Fruit fly (Drosophila melanogaster): ENCODE data around the gene Uch.

DNA sequence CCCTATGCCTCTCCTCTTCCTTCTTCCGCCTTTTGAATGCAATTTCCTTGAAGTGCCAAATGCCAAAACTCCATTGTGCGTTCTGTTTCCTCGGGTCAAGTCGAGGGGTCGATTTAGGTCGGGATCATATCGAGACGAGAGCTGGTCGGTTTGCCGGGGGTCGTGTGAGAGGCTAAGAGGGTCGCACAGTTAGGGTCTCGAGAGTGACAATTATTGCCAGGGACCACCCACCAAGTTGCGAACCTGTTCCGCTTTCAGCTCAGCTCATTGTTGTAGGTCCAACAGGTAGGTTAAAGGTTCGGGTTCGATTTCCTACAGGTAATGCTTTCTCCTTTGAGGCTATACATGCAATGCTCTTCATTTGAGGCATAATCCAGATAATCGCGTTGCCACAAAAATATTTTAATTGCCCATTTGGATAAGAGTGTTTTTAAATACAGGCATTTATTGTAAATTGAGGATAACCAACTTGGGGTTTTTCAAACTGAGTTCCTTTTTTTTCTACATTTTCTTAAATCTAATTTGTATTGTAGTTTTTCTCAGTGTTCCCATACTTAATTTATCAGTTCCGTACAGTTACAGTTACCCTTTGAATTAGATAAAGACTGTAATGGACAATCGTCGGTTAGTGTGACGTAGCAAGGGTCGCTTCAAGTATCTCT, 41.4 kb downstream of the Uch start:
- TF ChIP-seq Crg-1 (GFP tag; optimal IDR thresholded peaks at IDR 0.05) (no peak), CG12768 (GFP tag; optimal IDR thresholded peaks at IDR 0.05) (no peak), CG33017 (tag; optimal IDR thresholded peaks at IDR 0.05) (no peak), CG7101 (tag; optimal IDR thresholded peaks at IDR 0.05) (no peak), CG11617 (GFP tag; optimal IDR thresholded peaks at IDR 0.05) (no peak), pad (GFP tag; optimal IDR thresholded peaks at IDR 0.05) (no peak), CG5204 (GFP tag; optimal IDR thresholded peaks at IDR 0.05) (no peak), CG1620 (GFP tag; optimal IDR thresholded peaks at IDR 0.05) (no peak), Clk (GFP tag; optimal IDR thresholded peaks at IDR 0.05) (no peak)
